Fruit fly (Drosophila melanogaster): ENCODE data around the gene CG42834.

The CG42834 gene

DNA sequence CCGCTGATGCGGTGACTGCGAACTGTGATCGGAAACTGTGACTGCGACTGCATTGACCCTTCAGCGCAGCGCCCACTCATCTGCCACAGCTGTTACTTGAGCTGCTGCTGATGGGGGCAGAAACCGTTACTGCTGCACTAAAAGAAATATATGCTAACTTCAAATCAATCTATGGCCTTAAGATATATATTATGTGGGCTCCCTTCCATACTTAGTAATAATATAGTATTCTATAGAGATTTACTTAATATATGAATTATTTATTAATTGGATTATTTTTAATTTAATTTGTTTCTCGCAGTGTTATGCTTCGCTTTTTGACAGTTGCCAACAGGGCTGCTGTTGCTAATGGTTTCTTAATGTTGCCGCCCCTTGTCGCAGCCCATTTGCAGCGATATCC lies 39.5 kb upstream of the CG42834 start (continued):
- TF ChIP-seq CG17186 (GFP tag; optimal IDR thresholded peaks at IDR 0.05), result no peak
- no peak for TF ChIP-seq sc (optimal IDR thresholded peaks at IDR 0.05)
- TF ChIP-seq sc (GFP tag; optimal IDR thresholded peaks at IDR 0.05), result no peak
- no peak for TF ChIP-seq trem (tag; optimal IDR thresholded peaks at IDR 0.05)
- no peak for TF ChIP-seq cato (GFP tag; optimal IDR thresholded peaks at IDR 0.05; ENCODE audit: borderline replicate concordance)
- no peak for TF ChIP-seq CG17328 (GFP tag; IDR thresholded peaks at IDR 0.05)
- no peak for TF ChIP-seq eyg (GFP tag; optimal IDR thresholded peaks at IDR 0.05)
- TF ChIP-seq CG42726 (GFP tag; IDR thresholded peaks at IDR 0.05; ENCODE audit: partially characterized antibody), result no peak
- peak; percentile 22 for TF ChIP-seq Oli (tag; optimal IDR thresholded peaks at IDR 0.05)
- TF ChIP-seq emc (GFP tag; optimal IDR thresholded peaks at IDR 0.05), result no peak
- TF ChIP-seq Hey (tag; optimal IDR thresholded peaks at IDR 0.05), result no peak
- TF ChIP-seq CG8478 (optimal IDR thresholded peaks at IDR 0.05), result no peak
- TF ChIP-seq CG6813 (GFP tag; optimal IDR thresholded peaks at IDR 0.05), result no peak
- TF ChIP-seq CG34224 (GFP tag; IDR thresholded peaks at IDR 0.05; ENCODE audit: partially characterized antibody), result no peak
- no peak for TF ChIP-seq sna (GFP tag; IDR thresholded peaks at IDR 0.05; ENCODE audit: partially characterized antibody)
- TF ChIP-seq CG8765 (GFP tag; IDR thresholded peaks at IDR 0.05), result no peak
- TF ChIP-seq dm (GFP tag; optimal IDR thresholded peaks at IDR 0.05), result no peak
- TF ChIP-seq CG15073 (GFP tag; optimal IDR thresholded peaks at IDR 0.05), result no peak
- TF ChIP-seq CG6854 (GFP tag; optimal IDR thresholded peaks at IDR 0.05), result no peak
- no peak for TF ChIP-seq Hmx (GFP tag; optimal IDR thresholded peaks at IDR 0.05)
- no peak for TF ChIP-seq seq (GFP tag; IDR thresholded peaks at IDR 0.05)
- no peak for TF ChIP-seq CG32767 (GFP tag; IDR thresholded peaks at IDR 0.05)
- no peak for TF ChIP-seq Tbp (GFP tag; optimal IDR thresholded peaks at IDR 0.05)
- TF ChIP-seq Max (GFP tag; optimal IDR thresholded peaks at IDR 0.05), result no peak
- TF ChIP-seq maf-S (GFP tag; optimal IDR thresholded peaks at IDR 0.05), result no peak
- no peak for TF ChIP-seq Dll (GFP tag; IDR thresholded peaks at IDR 0.05; ENCODE audit: partially characterized antibody)
- no peak for TF ChIP-seq CG8359 (GFP tag; optimal IDR thresholded peaks at IDR 0.05; ENCODE audit: borderline replicate concordance)
- no peak for TF ChIP-seq CG4404 (GFP tag; IDR thresholded peaks at IDR 0.05)
- TF ChIP-seq Asciz (GFP tag; optimal IDR thresholded peaks at IDR 0.05), result no peak
- no peak for TF ChIP-seq fru (optimal IDR thresholded peaks at IDR 0.05)
- no peak for TF ChIP-seq CG11695 (GFP tag; IDR thresholded peaks at IDR 0.05)
- TF ChIP-seq CG1024 (GFP tag; IDR thresholded peaks at IDR 0.05), result peak; percentile 19; the same call in 1 of the 2 replicates
- no peak for TF ChIP-seq hbn (GFP tag; IDR thresholded peaks at IDR 0.05; ENCODE audit: partially characterized antibody)
- TF ChIP-seq phol (tag; optimal IDR thresholded peaks at IDR 0.05), result peak; percentile 26
- no peak for TF ChIP-seq HLH4C (GFP tag; IDR thresholded peaks at IDR 0.05; ENCODE audit: partially characterized antibody)
- no peak for TF ChIP-seq CG10959 (GFP tag; IDR thresholded peaks at IDR 0.05)
- no peak for TF ChIP-seq HmgZ (tag; optimal IDR thresholded peaks at IDR 0.05)
- no peak for TF ChIP-seq CG10321 (GFP tag; IDR thresholded peaks at IDR 0.05)
- TF ChIP-seq CG14710 (tag; optimal IDR thresholded peaks at IDR 0.05), result no peak
- TF ChIP-seq CG12299 (tag; optimal IDR thresholded peaks at IDR 0.05), result no peak
- no peak for TF ChIP-seq CG13424 (tag; optimal IDR thresholded peaks at IDR 0.05)
- TF ChIP-seq CG18764 (GFP tag; optimal IDR thresholded peaks at IDR 0.05), result no peak
- no peak for TF ChIP-seq Xbp1 (GFP tag; optimal IDR thresholded peaks at IDR 0.05)
- no peak for TF ChIP-seq nerfin-1 (tag; optimal IDR thresholded peaks at IDR 0.05)
- TF ChIP-seq zfh1 (GFP tag; IDR thresholded peaks at IDR 0.05), result no peak
- TF ChIP-seq CG12391 (tag; optimal IDR thresholded peaks at IDR 0.05), result no peak
- no peak for TF ChIP-seq pum (GFP tag; optimal IDR thresholded peaks at IDR 0.05)
- no peak for TF ChIP-seq ftz-f1 (GFP tag; optimal IDR thresholded peaks at IDR 0.05)
- peak; percentile 32 for TF ChIP-seq CG30403 (GFP tag; optimal IDR thresholded peaks at IDR 0.05)
- no peak for TF ChIP-seq Lpt (GFP tag; optimal IDR thresholded peaks at IDR 0.05)
- TF ChIP-seq CG2678 (tag; optimal IDR thresholded peaks at IDR 0.05), result peak; percentile 4
- no peak for TF ChIP-seq CG11085 (GFP tag; IDR thresholded peaks at IDR 0.05)
- TF ChIP-seq Gug (GFP tag; IDR thresholded peaks at IDR 0.05), result no peak
